Worm (Caenorhabditis elegans) whole organism, L4/young adult: ENCODE results near the gene T20B12.5.

Source experiments
- W03F9.2 ChIP-seq: fragments of 150-350 bp; optimal IDR thresholded peaks from 2 replicates; lab custom pipeline; 2014; ENCODE audit warnings: missing biosample characterization, missing genetic modification characterization
- him-1 ChIP-seq: sonication (generic microtip); optimal IDR thresholded peaks from 2 replicates; lab custom pipeline; 2016; ENCODE audit warnings: missing genotype, missing genetic modification reagents, missing genetic modification characterization, missing compliant biosample characterization

DNA sequence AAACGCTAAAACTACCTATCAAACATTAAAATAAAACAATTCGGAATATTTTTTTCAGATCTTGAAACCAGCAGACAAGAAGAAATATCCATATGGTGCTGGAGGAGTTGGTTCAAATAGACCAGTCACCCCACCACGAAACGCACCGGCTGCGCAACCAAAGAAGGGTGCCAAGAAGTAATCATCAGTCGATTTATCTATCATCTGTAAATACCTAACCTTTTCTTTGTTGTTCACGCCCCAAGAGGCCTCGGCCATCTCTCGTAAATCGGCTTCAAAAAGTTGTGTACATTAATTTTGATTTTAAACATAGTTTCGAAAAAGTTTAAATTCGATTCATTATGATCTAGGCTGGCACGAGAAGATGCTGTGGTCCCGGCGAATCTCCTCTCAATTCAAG is 28.9 kb downstream of the T20B12.5 start:
- TF ChIP-seq W03F9.2 (tag; lab: Kevin White, UChicago) (no peak), him-1 (no peak)
